Fruit fly (Drosophila melanogaster) whole organism, embryonic: ENCODE measurements around the gene spn-E.

Experiments used
- BEAF-32 ChIP-seq: fragments of 200-800 bp; sonication (Bioruptor generic); optimal IDR thresholded peaks from 3 replicates; lab custom pipeline; 2017; ENCODE audit warnings: missing biosample characterization, missing genetic modification characterization, mild to moderate bottlenecking, moderate library complexity, missing genetic modification reagents
- CG10209 ChIP-seq: fragments of 200-800 bp; sonication (Bioruptor generic); optimal IDR thresholded peaks from 3 replicates; lab custom pipeline; 2017; ENCODE audit warnings: missing biosample characterization, mild to moderate bottlenecking, missing genetic modification characterization, missing genetic modification reagents
- CG10431 ChIP-seq: fragments of 200-800 bp; sonication (Bioruptor generic); optimal IDR thresholded peaks from 3 replicates; lab custom pipeline; 2018; ENCODE audit warnings: missing biosample characterization, mild to moderate bottlenecking, missing genetic modification characterization
- CG13424 ChIP-seq: fragments of 200-800 bp; sonication (Bioruptor generic); optimal IDR thresholded peaks from 2 replicates; lab custom pipeline; 2019; ENCODE audit warnings: missing biosample characterization, mild to moderate bottlenecking, missing genetic modification characterization, moderate library complexity
- CG14014 ChIP-seq: fragments of 200-800 bp; sonication (Bioruptor generic); IDR thresholded peaks from 2 replicates; pipeline ENCODE4 v1.3.6; 2022; ENCODE audit warnings: missing biosample characterization, missing genetic modification characterization
- CG14667 ChIP-seq: fragments of 200-800 bp; sonication (Bioruptor generic); IDR thresholded peaks from 2 replicates; pipeline ENCODE4 v1.3.6; 2022; ENCODE audit warnings: missing biosample characterization, missing genetic modification characterization
- CG15696 ChIP-seq: fragments of 200-800 bp; sonication (Bioruptor generic); optimal IDR thresholded peaks from 2 replicates; lab custom pipeline; 2019; ENCODE audit warnings: missing biosample characterization, mild to moderate bottlenecking, missing genetic modification characterization, moderate library complexity
- CG1602 ChIP-seq: fragments of 200-800 bp; sonication (Bioruptor generic); optimal IDR thresholded peaks from 3 replicates; lab custom pipeline; 2016; ENCODE audit warnings: missing biosample characterization, missing genetic modification characterization
- CG17361 ChIP-seq: fragments of 200-800 bp; sonication (Bioruptor generic); IDR thresholded peaks from 3 replicates; pipeline ENCODE4 v1.3.6; 2022; ENCODE audit warnings: missing biosample characterization, missing genetic modification characterization
- CG18764 ChIP-seq: fragments of 200-800 bp; sonication (Bioruptor generic); optimal IDR thresholded peaks from 3 replicates; lab custom pipeline; 2016; ENCODE audit warnings: missing biosample characterization, missing genetic modification characterization
- CG2120 ChIP-seq: fragments of 200-800 bp; sonication (Bioruptor generic); optimal IDR thresholded peaks from 3 replicates; lab custom pipeline; 2016; ENCODE audit warnings: missing biosample characterization, missing genetic modification characterization
- CG3726 ChIP-seq: fragments of 200-800 bp; sonication (Bioruptor generic); IDR thresholded peaks from 3 replicates; pipeline ENCODE4, ENCODE4 v1.3.6; 2022; ENCODE audit warnings: missing biosample characterization, missing genetic modification characterization
- CG4424 ChIP-seq: fragments of 200-800 bp; sonication (Bioruptor generic); optimal IDR thresholded peaks from 3 replicates; lab custom pipeline; 2016; ENCODE audit warnings: missing biosample characterization, missing genetic modification characterization
- CG5953 ChIP-seq: fragments of 200-800 bp; sonication (Bioruptor generic); IDR thresholded peaks from 2 replicates; pipeline ENCODE4 v1.3.6; 2022; ENCODE audit warnings: missing biosample characterization, missing genetic modification characterization
- CG8388 ChIP-seq: fragments of 200-800 bp; sonication (Bioruptor generic); optimal IDR thresholded peaks from 2 replicates; lab custom pipeline; 2019; ENCODE audit warnings: missing biosample characterization, mild to moderate bottlenecking, missing genetic modification characterization, moderate library complexity
- CG8924 ChIP-seq: fragments of 200-800 bp; optimal IDR thresholded peaks from 3 replicates; lab custom pipeline; 2019; ENCODE audit warnings: missing biosample characterization, mild to moderate bottlenecking, missing genetic modification characterization, moderate library complexity
- CG9817 ChIP-seq: fragments of 200-800 bp; sonication (Bioruptor generic); optimal IDR thresholded peaks from 2 replicates; lab custom pipeline; 2018; ENCODE audit warnings: missing biosample characterization, mild to moderate bottlenecking, missing genetic modification characterization, moderate library complexity
- E2f2 ChIP-seq: fragments of 200-800 bp; sonication (Bioruptor generic); IDR thresholded peaks from 2 replicates; pipeline ENCODE4 v1.3.6; 2022; ENCODE audit warnings: missing biosample characterization, missing genetic modification characterization
- Ets97D ChIP-seq: fragments of 200-800 bp; sonication (Bioruptor generic); optimal IDR thresholded peaks from 3 replicates; lab custom pipeline; 2016; ENCODE audit warnings: missing biosample characterization, missing genetic modification characterization
- Fer1 ChIP-seq: fragments of 200-800 bp; sonication (Bioruptor generic); optimal IDR thresholded peaks from 2 replicates; lab custom pipeline; 2017; ENCODE audit warnings: missing biosample characterization, mild to moderate bottlenecking, missing genetic modification characterization
- GATAe ChIP-seq: fragments of 200-800 bp; sonication (Bioruptor generic); conservative IDR thresholded peaks from 2 replicates; pipeline ENCODE4 v1.3.6; 2022; ENCODE audit warnings: missing biosample characterization, missing genetic modification characterization
- Hr51 ChIP-seq, 2 experiments: fragments of 200-800 bp; sonication (Bioruptor generic); optimal IDR thresholded peaks; 2 replicates in 1 of 2; 3 replicates in 1 of 2; lab custom pipeline; 2016 to 2018; ENCODE audit warnings: missing biosample characterization in 2 of 2, missing genetic modification characterization in 2 of 2, mild to moderate bottlenecking in 1 of 2, moderate library complexity in 1 of 2
- Mad ChIP-seq: fragments of 200-800 bp; sonication (Bioruptor generic); optimal IDR thresholded peaks from 2 replicates; lab custom pipeline; 2016; ENCODE audit warnings: missing biosample characterization, missing genetic modification characterization
- Pdp1 ChIP-seq, 2 experiments: fragments of 200-800 bp; sonication (Bioruptor generic); optimal IDR thresholded peaks; 3 replicates each; lab custom pipeline; 2016; ENCODE audit warnings: missing biosample characterization in 2 of 2, missing genetic modification characterization in 2 of 2, mild to moderate bottlenecking in 1 of 2, moderate library complexity in 1 of 2
- Rfx ChIP-seq: fragments of 200-800 bp; sonication (Bioruptor generic); IDR thresholded peaks from 2 replicates; pipeline ENCODE4 v1.3.6; 2022; ENCODE audit warnings: missing biosample characterization, missing genetic modification characterization
- Sox100B ChIP-seq: fragments of 200-800 bp; sonication (Bioruptor generic); optimal IDR thresholded peaks from 3 replicates; lab custom pipeline; 2018; ENCODE audit warnings: missing biosample characterization, mild to moderate bottlenecking, missing genetic modification characterization
- Sry-δ ChIP-seq: fragments of 200-800 bp; sonication (Bioruptor generic); optimal IDR thresholded peaks from 2 replicates; lab custom pipeline; 2016; ENCODE audit warnings: missing biosample characterization, missing genetic modification characterization
- Taf1 ChIP-seq: fragments of 200-800 bp; sonication (Bioruptor generic); IDR thresholded peaks from 2 replicates; pipeline ENCODE4 v1.3.6; 2022; ENCODE audit warnings: missing biosample characterization, missing genetic modification characterization
- amos ChIP-seq: fragments of 200-800 bp; sonication (Bioruptor generic); IDR thresholded peaks from 2 replicates; pipeline ENCODE4 v1.3.6; 2022; ENCODE audit warnings: missing biosample characterization, missing genetic modification characterization; ENCODE audit not compliant: partially characterized antibody
- aop ChIP-seq: fragments of 200-800 bp; sonication (Bioruptor generic); IDR thresholded peaks from 2 replicates; pipeline ENCODE4 v1.3.6; 2022; ENCODE audit warnings: missing biosample characterization, missing genetic modification characterization
- dmrt11E ChIP-seq: fragments of 200-800 bp; sonication (Bioruptor generic); optimal IDR thresholded peaks from 3 replicates; lab custom pipeline; 2018; ENCODE audit warnings: missing biosample characterization, mild to moderate bottlenecking, missing genetic modification characterization, moderate library complexity
- fd3F ChIP-seq: fragments of 200-800 bp; sonication (Bioruptor generic); optimal IDR thresholded peaks from 2 replicates; lab custom pipeline; 2018; ENCODE audit warnings: missing biosample characterization, mild to moderate bottlenecking, missing genetic modification characterization, moderate library complexity
- hbn ChIP-seq: fragments of 200-800 bp; sonication (Bioruptor generic); IDR thresholded peaks from 2 replicates; pipeline ENCODE4 v1.3.6; 2022; ENCODE audit warnings: missing biosample characterization, missing genetic modification characterization; ENCODE audit not compliant: partially characterized antibody
- ind ChIP-seq: fragments of 200-800 bp; sonication (Bioruptor generic); optimal IDR thresholded peaks from 3 replicates; lab custom pipeline; 2016; ENCODE audit warnings: missing biosample characterization, missing genetic modification characterization
- kni ChIP-seq: fragments of 200-800 bp; sonication (Bioruptor generic); optimal IDR thresholded peaks from 3 replicates; lab custom pipeline; 2017; ENCODE audit warnings: mild to moderate bottlenecking, missing biosample characterization, missing genetic modification reagents, missing genetic modification characterization
- knrl ChIP-seq: fragments of 200-800 bp; sonication (Bioruptor generic); IDR thresholded peaks from 3 replicates; pipeline ENCODE4 v1.3.6; 2022; ENCODE audit warnings: missing biosample characterization, missing genetic modification characterization; ENCODE audit not compliant: partially characterized antibody
- nmo ChIP-seq: fragments of 200-800 bp; sonication (Bioruptor generic); optimal IDR thresholded peaks from 2 replicates; lab custom pipeline; 2018; ENCODE audit warnings: missing biosample characterization, mild to moderate bottlenecking, missing genetic modification characterization, moderate library complexity
- pan ChIP-seq, 4 experiments: fragments of >200 bp in 3 of 4; fragments of 200-800 bp in 1 of 4; sonication (Bioruptor generic) in 1 of 4; optimal IDR thresholded peaks in 3 of 4; IDR thresholded peaks in 1 of 4; 2 replicates each; pipeline versions ENCODE4 v1.3.6 to Lab custom; 2017 to 2022; ENCODE audit warnings: missing biosample characterization in 2 of 4, missing genetic modification characterization in 2 of 4, mixed read lengths in 1 of 4
- pho ChIP-seq: fragments of 200-800 bp; sonication (Bioruptor generic); optimal IDR thresholded peaks from 2 replicates; lab custom pipeline; 2016; ENCODE audit warnings: missing biosample characterization, missing genetic modification characterization
- row ChIP-seq: fragments of 200-800 bp; sonication (Bioruptor generic); IDR thresholded peaks from 3 replicates; pipeline ENCODE4 v1.3.6; 2022; ENCODE audit warnings: missing biosample characterization, missing genetic modification characterization
- run ChIP-seq: fragments of 200-800 bp; sonication (Bioruptor generic); optimal IDR thresholded peaks from 3 replicates; lab custom pipeline; 2018; ENCODE audit warnings: missing biosample characterization, mild to moderate bottlenecking, missing genetic modification characterization
- sna ChIP-seq: fragments of 200-800 bp; sonication (Bioruptor generic); IDR thresholded peaks from 2 replicates; pipeline ENCODE4 v1.3.6; 2022; ENCODE audit warnings: missing biosample characterization, missing genetic modification characterization; ENCODE audit not compliant: partially characterized antibody
- tgo ChIP-seq: fragments of 200-800 bp; sonication (Bioruptor generic); IDR thresholded peaks from 3 replicates; pipeline ENCODE4 v1.3.6; 2022; ENCODE audit warnings: missing biosample characterization, missing genetic modification characterization
- unc-4 ChIP-seq: fragments of 200-800 bp; sonication (Bioruptor generic); IDR thresholded peaks from 2 replicates; pipeline ENCODE4 v1.3.6; 2022; ENCODE audit warnings: missing biosample characterization, missing genetic modification characterization; ENCODE audit not compliant: partially characterized antibody
- unpg ChIP-seq: fragments of 200-800 bp; sonication (Bioruptor generic); optimal IDR thresholded peaks from 3 replicates; lab custom pipeline; 2018; ENCODE audit warnings: missing biosample characterization, mild to moderate bottlenecking, missing genetic modification characterization, moderate library complexity
- vvl ChIP-seq: fragments of 200-800 bp; sonication (Bioruptor generic); IDR thresholded peaks from 2 replicates; pipeline ENCODE4 v1.3.6; 2022; ENCODE audit warnings: missing biosample characterization, missing genetic modification characterization

Gene spn-E

dm6 chr3R:15836864-15837824 lies at the start of gene spn-E, which contains the start of gene ND-23 (continued):
- TF ChIP-seq pan (optimal IDR thresholded peaks at IDR 0.05; lab: Kevin White, UChicago): no peak
- TF ChIP-seq pan (GFP tag; optimal IDR thresholded peaks at IDR 0.05 in 1 of 2, IDR thresholded peaks at IDR 0.05 in 1 of 2): peak in 1 of 2 experiments; percentile 67
- TF ChIP-seq CG4424: peak; percentile 66
- TF ChIP-seq dmrt11E: peak; percentile 66
- peak; percentile 72 for TF ChIP-seq hbn (GFP tag; lab: Robert Waterston, UW)
- TF ChIP-seq CG3726 (GFP tag; lab: Robert Waterston, UW): no peak
- TF ChIP-seq CG10431 (GFP tag; lab: Kevin White, UChicago): no peak
- peak; percentile 87 for TF ChIP-seq sna
- peak; percentile 59 for TF ChIP-seq ind (GFP tag; lab: Kevin White, UChicago)
- peak; percentile 86 for TF ChIP-seq unc-4 (GFP tag; lab: Robert Waterston, UW)
- peak; percentile 45 for TF ChIP-seq CG8388 (GFP tag; lab: Kevin White, UChicago)
- TF ChIP-seq Hr51 (GFP tag; optimal IDR thresholded peaks at IDR 0.05; lab: Kevin White, UChicago): no peak
- TF ChIP-seq unpg (GFP tag; lab: Kevin White, UChicago): peak; percentile 58
- TF ChIP-seq kni (GFP tag; lab: Kevin White, UChicago): no peak
- peak; percentile 13 for TF ChIP-seq fd3F (GFP tag; lab: Kevin White, UChicago)
- peak; percentile 49 for TF ChIP-seq CG9817 (tag; lab: Kevin White, UChicago)
- TF ChIP-seq Pdp1 (GFP tag; optimal IDR thresholded peaks at IDR 0.05; lab: Kevin White, UChicago): peak in 1 of 2 experiments; percentile 99
- TF ChIP-seq Mad (GFP tag; lab: Kevin White, UChicago): no peak
- TF ChIP-seq BEAF-32 (GFP tag; lab: Kevin White, UChicago): peak; percentile 77
- TF ChIP-seq CG14667: 0 out of 2 replicates have a peak, but pooled peaks have one; percentile 15
- TF ChIP-seq E2f2 (GFP tag; lab: Robert Waterston, UW): peak; percentile 89
- peak; percentile 57 for TF ChIP-seq vvl (GFP tag; lab: Robert Waterston, UW)
- no peak for TF ChIP-seq CG14014 (GFP tag; lab: Robert Waterston, UW)
- peak; percentile 61 for TF ChIP-seq CG10209
- peak; percentile 69 for TF ChIP-seq amos
- TF ChIP-seq run: no peak
- TF ChIP-seq CG8924 (tag; lab: Kevin White, UChicago): peak; percentile 54
- TF ChIP-seq Fer1 (GFP tag; lab: Kevin White, UChicago): no peak
- TF ChIP-seq CG5953 (GFP tag; lab: Robert Waterston, UW): peak; percentile 14; the same call in 1 of the 2 replicates
- TF ChIP-seq row (GFP tag; lab: Robert Waterston, UW): peak; percentile 82
- peak; percentile 49 for TF ChIP-seq CG1602 (GFP tag; lab: Kevin White, UChicago)
- peak; percentile 81 for TF ChIP-seq nmo
- TF ChIP-seq CG2120 (GFP tag; lab: Kevin White, UChicago): peak; percentile 15
- 0 out of 2 replicates have a peak, but pooled peaks have one; percentile 14 for TF ChIP-seq GATAe (GFP tag; lab: Robert Waterston, UW)
- TF ChIP-seq pho: no peak
- peak; percentile 1 for TF ChIP-seq CG18764 (GFP tag; lab: Kevin White, UChicago)
- TF ChIP-seq Sry-δ (GFP tag; lab: Kevin White, UChicago): peak; percentile 82
- no peak for TF ChIP-seq Ets97D
- TF ChIP-seq CG17361 (GFP tag; lab: Robert Waterston, UW): peak; percentile 87
- TF ChIP-seq tgo: peak; percentile 66
- peak; percentile 67 for TF ChIP-seq CG15696 (tag; lab: Kevin White, UChicago)
- peak; percentile 54 for TF ChIP-seq Sox100B (GFP tag; lab: Kevin White, UChicago)
- no peak for TF ChIP-seq aop (GFP tag; lab: Robert Waterston, UW)
- TF ChIP-seq Rfx (GFP tag; lab: Robert Waterston, UW): peak; percentile 62; the same call in 1 of the 2 replicates
- TF ChIP-seq knrl (GFP tag; lab: Robert Waterston, UW): peak; percentile 86
- 0 out of 2 replicates have a peak, but pooled peaks have one; percentile 14 for TF ChIP-seq Taf1
- TF ChIP-seq CG13424: peak; percentile 67
